Worm (Caenorhabditis elegans) whole organism, L2 larva: ENCODE measurements around the gene fbxa-79.
"Not testable (repeated sequence)": the region's sequence is repeated elsewhere in the genome, so short reads cannot be mapped to it uniquely, and the experiment has no call there.

Experiments
- F13H6.1 ChIP-seq: sonication (generic microtip); optimal IDR thresholded peaks from 2 replicates; lab custom pipeline; 2016; ENCODE audit warnings: missing genetic modification characterization, missing compliant biosample characterization
- dmd-4 ChIP-seq: sonication (generic microtip); optimal IDR thresholded peaks from 2 replicates; lab custom pipeline; 2017; ENCODE audit warnings: missing biosample characterization, missing genetic modification characterization
- nhr-237 ChIP-seq: fragments of 150-350 bp; optimal IDR thresholded peaks from 2 replicates; lab custom pipeline; 2014; ENCODE audit warnings: missing biosample characterization, missing genetic modification characterization
- nhr-6 ChIP-seq: fragments of 150-350 bp; optimal IDR thresholded peaks from 2 replicates; lab custom pipeline; 2014; ENCODE audit warnings: missing biosample characterization, missing genetic modification characterization
- ztf-11 ChIP-seq: sonication (generic microtip); optimal IDR thresholded peaks from 2 replicates; lab custom pipeline; 2017; ENCODE audit warnings: missing biosample characterization, missing genetic modification characterization

ce11 chrIII:1263692-1264091 lies 44.4 kb downstream of the fbxa-79 start, which contains the start of gene srz-9:
- not testable (repeated sequence) for TF ChIP-seq F13H6.1, nhr-237, dmd-4, nhr-6, ztf-11 (tag; lab: Kevin White, UChicago)
